Worm (Caenorhabditis elegans): Measurements from ENCODE around the gene C35D10.8.

DNA sequence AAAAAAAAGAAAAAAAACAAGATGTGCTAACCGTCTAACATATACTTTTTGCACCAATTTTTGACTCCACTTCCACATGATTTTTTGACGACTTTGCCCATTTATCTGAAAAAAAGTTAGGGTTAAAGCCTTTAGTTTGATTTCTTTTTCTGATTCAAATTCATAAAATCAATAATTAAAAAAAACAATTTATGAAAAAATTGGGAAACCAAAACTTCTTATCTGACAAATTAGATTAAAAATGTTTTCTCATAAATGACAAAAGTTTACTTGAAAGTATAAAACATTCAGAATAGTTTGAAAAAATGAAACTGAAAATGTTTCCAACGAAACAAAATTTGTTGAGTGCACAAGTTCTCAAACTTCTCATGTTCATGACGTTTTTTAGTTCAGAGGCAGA is 35.2 kb upstream of the C35D10.8 start, which contains the start of gene F26A1.7:
- TF ChIP-seq med-1 (GFP tag; optimal IDR thresholded peaks at IDR 0.05; ENCODE audit: insufficient read depth), result no peak
- no peak for TF ChIP-seq ztf-29 (GFP tag; IDR thresholded peaks at IDR 0.05)
- no peak for TF ChIP-seq ref-1 (GFP tag; conservative IDR thresholded peaks at IDR 0.05)
- TF ChIP-seq flt-1 (GFP tag; IDR thresholded peaks at IDR 0.05), result no peak
- TF ChIP-seq tab-1 (GFP tag; IDR thresholded peaks at IDR 0.05), result no peak
- no peak for TF ChIP-seq ztf-23 (GFP tag; IDR thresholded peaks at IDR 0.05)
- TF ChIP-seq klf-2 (GFP tag; conservative IDR thresholded peaks at IDR 0.05), result no peak
- no peak for TF ChIP-seq cog-1 (tag; optimal IDR thresholded peaks at IDR 0.05)

Data from whole organism, midembryonic.